Fruit fly (Drosophila melanogaster): ENCODE measurements around the gene v.

v gene

dm6 chrX:10887643-10888042 lies 36.1 kb upstream of the v start:
- TF ChIP-seq CG8159 (tag; optimal IDR thresholded peaks at IDR 0.05), result no peak
- no peak for TF ChIP-seq Snoo (tag; optimal IDR thresholded peaks at IDR 0.05)
- no peak for TF ChIP-seq Pif1A (GFP tag; optimal IDR thresholded peaks at IDR 0.05)
- no peak for TF ChIP-seq CG34367 (tag; optimal IDR thresholded peaks at IDR 0.05)

dm6 chrX:10889955-10890617 lies 33.7 kb upstream of the v start:
- TF ChIP-seq Pif1A (GFP tag; optimal IDR thresholded peaks at IDR 0.05), result no peak
- no peak for TF ChIP-seq CG15710 (tag; optimal IDR thresholded peaks at IDR 0.05)
- TF ChIP-seq CG9948 (tag; optimal IDR thresholded peaks at IDR 0.05), result no peak
- TF ChIP-seq CG17806 (tag; optimal IDR thresholded peaks at IDR 0.05), result no peak

dm6 chrX:10891150-10891549 lies 32.6 kb upstream of the v start, which contains the start of gene Ork1:
Gene Ork1, minus strand, starts transcription at chrX:10891250.
- no peak for TF ChIP-seq CG32121 (GFP tag; IDR thresholded peaks at IDR 0.05)
- no peak for TF ChIP-seq CG15710 (tag; optimal IDR thresholded peaks at IDR 0.05)
- TF ChIP-seq Pif1A (GFP tag; optimal IDR thresholded peaks at IDR 0.05), result no peak
- no peak for TF ChIP-seq CG17806 (tag; optimal IDR thresholded peaks at IDR 0.05)
- no peak for TF ChIP-seq Pif1B (GFP tag; optimal IDR thresholded peaks at IDR 0.05)
- no peak for TF ChIP-seq CG4496 (GFP tag; IDR thresholded peaks at IDR 0.05)
- TF ChIP-seq CG8159 (tag; optimal IDR thresholded peaks at IDR 0.05), result no peak
- no peak for TF ChIP-seq fd96Ca (GFP tag; IDR thresholded peaks at IDR 0.05)
- TF ChIP-seq CG12605 (GFP tag; IDR thresholded peaks at IDR 0.05), result no peak
- TF ChIP-seq rn (GFP tag; IDR thresholded peaks at IDR 0.05), result no peak
- no peak for TF ChIP-seq EcR (GFP tag; optimal IDR thresholded peaks at IDR 0.05)
- TF ChIP-seq CG34367 (tag; optimal IDR thresholded peaks at IDR 0.05), result no peak
- no peak for TF ChIP-seq CG10348 (GFP tag; IDR thresholded peaks at IDR 0.05)
- no peak for TF ChIP-seq CG9948 (tag; optimal IDR thresholded peaks at IDR 0.05)
- TF ChIP-seq Ets98B (GFP tag; IDR thresholded peaks at IDR 0.05), result no peak
- no peak for TF ChIP-seq CG8301 (tag; optimal IDR thresholded peaks at IDR 0.05)
- TF ChIP-seq D1 (tag; optimal IDR thresholded peaks at IDR 0.05), result no peak
- no peak for TF ChIP-seq CG14655 (GFP tag; optimal IDR thresholded peaks at IDR 0.05)

dm6 chrX:10893208-10893607 lies 30.6 kb upstream of the v start:
- TF ChIP-seq fd96Ca (GFP tag; IDR thresholded peaks at IDR 0.05) (no peak), CG14655 (GFP tag; optimal IDR thresholded peaks at IDR 0.05) (peak; percentile 17), CG8159 (tag; optimal IDR thresholded peaks at IDR 0.05) (peak; percentile 29)

dm6 chrX:10899232-10899631 lies 24.5 kb upstream of the v start, which contains the start of gene CG1582:
Gene CG1582, minus strand, starts transcription at chrX:10899302.
- TF ChIP-seq CG8159 (tag; optimal IDR thresholded peaks at IDR 0.05) (peak; percentile 11), CG13204 (GFP tag; optimal IDR thresholded peaks at IDR 0.05) (no peak), CG15710 (tag; optimal IDR thresholded peaks at IDR 0.05) (peak; percentile 6), Ets98B (GFP tag; IDR thresholded peaks at IDR 0.05) (no peak)

dm6 chrX:10899665-10900064 lies 24.1 kb upstream of the v start, which contains the start of gene CG15208:
Gene CG15208, plus strand, starts transcription at chrX:10899965.
- TF ChIP-seq CG13204 (GFP tag; optimal IDR thresholded peaks at IDR 0.05), result no peak

dm6 chrX:10905047-10905446 lies 18.7 kb upstream of the v start:
- TF ChIP-seq CG8301 (tag; optimal IDR thresholded peaks at IDR 0.05), result no peak
- no peak for TF ChIP-seq CG32121 (GFP tag; IDR thresholded peaks at IDR 0.05)
- no peak for TF ChIP-seq Ets98B (GFP tag; IDR thresholded peaks at IDR 0.05)
- peak; percentile 7 for TF ChIP-seq CG15710 (tag; optimal IDR thresholded peaks at IDR 0.05)
- TF ChIP-seq CG12605 (GFP tag; IDR thresholded peaks at IDR 0.05), result no peak
- no peak for TF ChIP-seq CG34367 (tag; optimal IDR thresholded peaks at IDR 0.05)
- peak; percentile 38 for TF ChIP-seq CG14655 (GFP tag; optimal IDR thresholded peaks at IDR 0.05)
- TF ChIP-seq rn (GFP tag; IDR thresholded peaks at IDR 0.05), result no peak
- TF ChIP-seq Pif1B (GFP tag; optimal IDR thresholded peaks at IDR 0.05), result peak; percentile 24
- peak; percentile 35 for TF ChIP-seq CG8159 (tag; optimal IDR thresholded peaks at IDR 0.05)
- TF ChIP-seq CG9948 (tag; optimal IDR thresholded peaks at IDR 0.05), result peak; percentile 11
- TF ChIP-seq Snoo (tag; optimal IDR thresholded peaks at IDR 0.05), result peak; percentile 18
- TF ChIP-seq fd96Ca (GFP tag; IDR thresholded peaks at IDR 0.05), result no peak
- no peak for TF ChIP-seq CG10348 (GFP tag; IDR thresholded peaks at IDR 0.05)
- no peak for TF ChIP-seq CG4496 (GFP tag; IDR thresholded peaks at IDR 0.05)
- no peak for TF ChIP-seq CG17806 (tag; optimal IDR thresholded peaks at IDR 0.05)
- TF ChIP-seq CG13204 (GFP tag; optimal IDR thresholded peaks at IDR 0.05), result no peak
- no peak for TF ChIP-seq D1 (tag; optimal IDR thresholded peaks at IDR 0.05)
- peak; percentile 19 for TF ChIP-seq Pif1A (GFP tag; optimal IDR thresholded peaks at IDR 0.05)
- TF ChIP-seq EcR (GFP tag; optimal IDR thresholded peaks at IDR 0.05), result no peak

dm6 chrX:10905467-10905866 lies 18.3 kb upstream of the v start, which contains the start of gene CG43901:
Gene CG43901, plus strand, starts transcription at chrX:10905767.
- no peak for TF ChIP-seq CG13204 (GFP tag; optimal IDR thresholded peaks at IDR 0.05)
- no peak for TF ChIP-seq CG8159 (tag; optimal IDR thresholded peaks at IDR 0.05)
- TF ChIP-seq CG15710 (tag; optimal IDR thresholded peaks at IDR 0.05), result no peak
- no peak for TF ChIP-seq CG8301 (tag; optimal IDR thresholded peaks at IDR 0.05)
- TF ChIP-seq fd96Ca (GFP tag; IDR thresholded peaks at IDR 0.05), result no peak
- TF ChIP-seq CG9948 (tag; optimal IDR thresholded peaks at IDR 0.05), result no peak
- no peak for TF ChIP-seq CG34367 (tag; optimal IDR thresholded peaks at IDR 0.05)
- TF ChIP-seq CG12605 (GFP tag; IDR thresholded peaks at IDR 0.05), result no peak
- no peak for TF ChIP-seq CG4496 (GFP tag; IDR thresholded peaks at IDR 0.05)
- no peak for TF ChIP-seq Snoo (tag; optimal IDR thresholded peaks at IDR 0.05)
- no peak for TF ChIP-seq CG14655 (GFP tag; optimal IDR thresholded peaks at IDR 0.05)
- no peak for TF ChIP-seq Pif1B (GFP tag; optimal IDR thresholded peaks at IDR 0.05)
- no peak for TF ChIP-seq Pif1A (GFP tag; optimal IDR thresholded peaks at IDR 0.05)
- TF ChIP-seq CG32121 (GFP tag; IDR thresholded peaks at IDR 0.05), result no peak
- no peak for TF ChIP-seq gl (tag; optimal IDR thresholded peaks at IDR 0.05)
- no peak for TF ChIP-seq CG10348 (GFP tag; IDR thresholded peaks at IDR 0.05)
- no peak for TF ChIP-seq D1 (tag; optimal IDR thresholded peaks at IDR 0.05)
- TF ChIP-seq EcR (GFP tag; optimal IDR thresholded peaks at IDR 0.05), result no peak
- no peak for TF ChIP-seq CG17806 (tag; optimal IDR thresholded peaks at IDR 0.05)
- TF ChIP-seq Ets98B (GFP tag; IDR thresholded peaks at IDR 0.05), result no peak

All from whole organism, pupa.